Fruit fly (Drosophila melanogaster) whole organism, embryonic: ENCODE data around the gene pck.
A peak's percentile ranks its signal among the peaks of the same experiment; 100 is the strongest.

Source experiments
- CG11093 ChIP-seq: fragments of 200-800 bp; sonication (Bioruptor generic); IDR thresholded peaks from 3 replicates; pipeline ENCODE4 v1.3.6; 2022; ENCODE audit warnings: missing biosample characterization, missing genetic modification characterization
- CG12299 ChIP-seq: fragments of 200-800 bp; sonication (Bioruptor generic); optimal IDR thresholded peaks from 2 replicates; lab custom pipeline; 2018; ENCODE audit warnings: missing biosample characterization, mild to moderate bottlenecking, missing genetic modification characterization
- CG13123 ChIP-seq: fragments of 200-800 bp; sonication (Bioruptor generic); optimal IDR thresholded peaks from 2 replicates; lab custom pipeline; 2016; ENCODE audit warnings: missing biosample characterization, missing genetic modification characterization
- CG13424 ChIP-seq: fragments of 200-800 bp; sonication (Bioruptor generic); optimal IDR thresholded peaks from 2 replicates; lab custom pipeline; 2019; ENCODE audit warnings: missing biosample characterization, mild to moderate bottlenecking, missing genetic modification characterization, moderate library complexity
- CG13894 ChIP-seq: fragments of 200-800 bp; sonication (Bioruptor generic); optimal IDR thresholded peaks from 3 replicates; lab custom pipeline; 2018; ENCODE audit warnings: missing biosample characterization, mild to moderate bottlenecking, missing genetic modification characterization, moderate library complexity
- CG15011 ChIP-seq: fragments of 200-800 bp; sonication (Bioruptor generic); optimal IDR thresholded peaks from 3 replicates; lab custom pipeline; 2018; ENCODE audit warnings: missing biosample characterization, mild to moderate bottlenecking, missing genetic modification characterization
- CG1529 ChIP-seq: fragments of 200-800 bp; sonication (Bioruptor generic); optimal IDR thresholded peaks from 3 replicates; lab custom pipeline; 2018; ENCODE audit warnings: missing biosample characterization, missing genetic modification characterization
- CG17186 ChIP-seq: fragments of 200-800 bp; sonication (Bioruptor generic); optimal IDR thresholded peaks from 3 replicates; lab custom pipeline; 2017; ENCODE audit warnings: missing biosample characterization, missing genetic modification reagents, missing genetic modification characterization
- CG34224 ChIP-seq: fragments of 200-800 bp; sonication (Bioruptor generic); IDR thresholded peaks from 3 replicates; pipeline ENCODE4 v1.3.6; 2022; ENCODE audit warnings: missing biosample characterization, missing genetic modification characterization; ENCODE audit not compliant: partially characterized antibody
- CG3726 ChIP-seq: fragments of 200-800 bp; sonication (Bioruptor generic); IDR thresholded peaks from 3 replicates; pipeline ENCODE4, ENCODE4 v1.3.6; 2022; ENCODE audit warnings: missing biosample characterization, missing genetic modification characterization
- CG3838 ChIP-seq: fragments of 200-800 bp; sonication (Bioruptor generic); optimal IDR thresholded peaks from 3 replicates; lab custom pipeline; 2016; ENCODE audit warnings: missing biosample characterization, missing genetic modification characterization
- CG5180 ChIP-seq: fragments of 200-800 bp; sonication (Bioruptor generic); optimal IDR thresholded peaks from 3 replicates; lab custom pipeline; 2017; ENCODE audit warnings: missing biosample characterization, missing genetic modification characterization, mild to moderate bottlenecking, moderate library complexity, missing genetic modification reagents
- CG6175 ChIP-seq: fragments of 200-800 bp; sonication (Bioruptor generic); IDR thresholded peaks from 3 replicates; pipeline ENCODE4 v1.3.6; 2022; ENCODE audit warnings: missing biosample characterization, missing genetic modification characterization
- CG6254 ChIP-seq: fragments of 200-800 bp; sonication (Bioruptor generic); optimal IDR thresholded peaks from 3 replicates; lab custom pipeline; 2017; ENCODE audit warnings: mild to moderate bottlenecking, missing biosample characterization, missing genetic modification reagents, missing genetic modification characterization
- CG7372 ChIP-seq: fragments of 200-800 bp; sonication (Bioruptor generic); IDR thresholded peaks from 2 replicates; pipeline ENCODE4 v1.3.6; 2022; ENCODE audit warnings: missing biosample characterization, missing genetic modification characterization
- CG7839 ChIP-seq: fragments of 200-800 bp; sonication (Bioruptor generic); optimal IDR thresholded peaks from 3 replicates; lab custom pipeline; 2018; ENCODE audit warnings: missing biosample characterization, mild to moderate bottlenecking, missing genetic modification characterization, moderate library complexity
- CG8765 ChIP-seq: fragments of 200-800 bp; sonication (Bioruptor generic); IDR thresholded peaks from 2 replicates; pipeline ENCODE4 v1.3.6; 2022; ENCODE audit warnings: missing biosample characterization, missing genetic modification characterization
- CoRest ChIP-seq: fragments of 200-800 bp; sonication (Bioruptor generic); optimal IDR thresholded peaks from 3 replicates; lab custom pipeline; 2018; ENCODE audit warnings: missing biosample characterization, mild to moderate bottlenecking, missing genetic modification characterization, moderate library complexity
- Dad ChIP-seq: fragments of 200-800 bp; sonication (Bioruptor generic); optimal IDR thresholded peaks from 3 replicates; lab custom pipeline; 2016; ENCODE audit warnings: missing biosample characterization, missing genetic modification characterization
- Dll ChIP-seq: fragments of 200-800 bp; sonication (Bioruptor generic); IDR thresholded peaks from 4 replicates; pipeline ENCODE4 v1.3.6; 2022; ENCODE audit warnings: missing biosample characterization, missing genetic modification characterization; ENCODE audit not compliant: partially characterized antibody
- Drgx ChIP-seq: fragments of 200-800 bp; sonication (Bioruptor generic); IDR thresholded peaks from 2 replicates; pipeline ENCODE4 v1.3.6; 2022; ENCODE audit warnings: missing biosample characterization, missing genetic modification characterization
- Fer1 ChIP-seq: fragments of 200-800 bp; sonication (Bioruptor generic); optimal IDR thresholded peaks from 2 replicates; lab custom pipeline; 2017; ENCODE audit warnings: missing biosample characterization, mild to moderate bottlenecking, missing genetic modification characterization
- Fer2 ChIP-seq: fragments of 200-800 bp; sonication (Bioruptor generic); optimal IDR thresholded peaks from 2 replicates; lab custom pipeline; 2018; ENCODE audit warnings: missing biosample characterization, mild to moderate bottlenecking, missing genetic modification characterization, moderate library complexity
- Fer3 ChIP-seq: fragments of 200-800 bp; sonication (Bioruptor generic); optimal IDR thresholded peaks from 2 replicates; lab custom pipeline; 2018; ENCODE audit warnings: missing biosample characterization, mild to moderate bottlenecking, missing genetic modification characterization, moderate library complexity
- Gsc ChIP-seq: fragments of 200-800 bp; sonication (Bioruptor generic); IDR thresholded peaks from 2 replicates; pipeline ENCODE4 v1.3.6; 2022; ENCODE audit warnings: missing biosample characterization, missing genetic modification characterization
- Gug ChIP-seq: fragments of 200-800 bp; sonication (Bioruptor generic); IDR thresholded peaks from 4 replicates; pipeline ENCODE4 v1.3.6; 2022; ENCODE audit warnings: missing biosample characterization, missing genetic modification characterization
- NfI ChIP-seq: fragments of 200-800 bp; sonication (Bioruptor generic); optimal IDR thresholded peaks from 3 replicates; lab custom pipeline; 2018; ENCODE audit warnings: missing biosample characterization, mild to moderate bottlenecking, missing genetic modification characterization, moderate library complexity
- Sry-β ChIP-seq: fragments of 200-800 bp; sonication (Bioruptor generic); optimal IDR thresholded peaks from 2 replicates; lab custom pipeline; 2018; ENCODE audit warnings: missing biosample characterization, mild to moderate bottlenecking, missing genetic modification characterization, moderate library complexity
- Sry-δ ChIP-seq: fragments of 200-800 bp; sonication (Bioruptor generic); optimal IDR thresholded peaks from 2 replicates; lab custom pipeline; 2016; ENCODE audit warnings: missing biosample characterization, missing genetic modification characterization
- ac ChIP-seq: fragments of 200-800 bp; sonication (Bioruptor generic); optimal IDR thresholded peaks from 3 replicates; lab custom pipeline; 2017; ENCODE audit warnings: missing biosample characterization, mild to moderate bottlenecking, missing genetic modification characterization
- ase ChIP-seq: fragments of 200-800 bp; sonication (Bioruptor generic); IDR thresholded peaks from 3 replicates; pipeline ENCODE4 v1.3.6; 2022; ENCODE audit warnings: missing biosample characterization, missing genetic modification characterization
- cato ChIP-seq: fragments of 200-800 bp; sonication (Bioruptor generic); optimal IDR thresholded peaks from 2 replicates; lab custom pipeline; 2016; ENCODE audit warnings: missing biosample characterization, missing genetic modification characterization, borderline replicate concordance
- chm ChIP-seq: fragments of 200-800 bp; sonication (Bioruptor generic); IDR thresholded peaks from 2 replicates; pipeline ENCODE4 v1.3.6; 2022; ENCODE audit warnings: missing biosample characterization, missing genetic modification characterization
- danr ChIP-seq: fragments of 200-800 bp; sonication (Bioruptor generic); IDR thresholded peaks from 2 replicates; pipeline ENCODE4 v1.3.6; 2022; ENCODE audit warnings: missing biosample characterization, missing genetic modification characterization
- gcm ChIP-seq: fragments of 200-800 bp; sonication (Bioruptor generic); optimal IDR thresholded peaks from 2 replicates; lab custom pipeline; 2019; ENCODE audit warnings: missing biosample characterization, mild to moderate bottlenecking, missing genetic modification characterization, moderate library complexity
- gem ChIP-seq: fragments of 200-800 bp; sonication (Bioruptor generic); optimal IDR thresholded peaks from 2 replicates; lab custom pipeline; 2019; ENCODE audit warnings: missing biosample characterization, mild to moderate bottlenecking, missing genetic modification characterization, moderate library complexity
- gsb ChIP-seq: fragments of 200-800 bp; sonication (Bioruptor generic); IDR thresholded peaks from 2 replicates; pipeline ENCODE4 v1.3.6; 2022; ENCODE audit warnings: missing biosample characterization, missing genetic modification characterization
- h ChIP-seq: fragments of >200 bp; optimal IDR thresholded peaks from 2 replicates; lab custom pipeline; 2017
- hb ChIP-seq: fragments of 200-800 bp; sonication (Bioruptor generic); IDR thresholded peaks from 3 replicates; pipeline ENCODE4 v1.3.6; 2022; ENCODE audit warnings: missing biosample characterization, missing genetic modification characterization; ENCODE audit not compliant: partially characterized antibody
- lbe ChIP-seq: fragments of 200-800 bp; sonication (Bioruptor generic); optimal IDR thresholded peaks from 2 replicates; lab custom pipeline; 2016; ENCODE audit warnings: missing biosample characterization, mild to moderate bottlenecking, missing genetic modification characterization
- nom ChIP-seq: fragments of 200-800 bp; sonication (Bioruptor generic); optimal IDR thresholded peaks from 2 replicates; lab custom pipeline; 2017; ENCODE audit warnings: missing biosample characterization, missing genetic modification characterization, mild to moderate bottlenecking, moderate library complexity, missing genetic modification reagents
- oc ChIP-seq: fragments of 200-800 bp; sonication (Bioruptor generic); optimal IDR thresholded peaks from 2 replicates; lab custom pipeline; 2018; ENCODE audit warnings: missing biosample characterization, mild to moderate bottlenecking, missing genetic modification characterization, moderate library complexity
- rib ChIP-seq: fragments of 200-800 bp; sonication (Bioruptor generic); IDR thresholded peaks from 2 replicates; pipeline ENCODE4 v1.3.6; 2022; ENCODE audit warnings: missing biosample characterization, missing genetic modification characterization
- slbo ChIP-seq: fragments of 200-800 bp; sonication (Bioruptor generic); IDR thresholded peaks from 2 replicates; pipeline ENCODE4 v1.3.6; 2022; ENCODE audit warnings: missing biosample characterization, missing genetic modification characterization
- so ChIP-seq: fragments of 200-800 bp; sonication (Bioruptor generic); IDR thresholded peaks from 3 replicates; pipeline ENCODE4 v1.3.6; 2022; ENCODE audit warnings: missing biosample characterization, missing genetic modification characterization
- sob ChIP-seq: fragments of 200-800 bp; sonication (Bioruptor generic); IDR thresholded peaks from 2 replicates; pipeline ENCODE4 v1.3.6; 2022; ENCODE audit warnings: missing biosample characterization, missing genetic modification characterization
- sqz ChIP-seq: fragments of 200-800 bp; sonication (Bioruptor generic); optimal IDR thresholded peaks from 3 replicates; lab custom pipeline; 2018; ENCODE audit warnings: missing biosample characterization, mild to moderate bottlenecking, missing genetic modification characterization
- trh ChIP-seq: fragments of 200-800 bp; sonication (Bioruptor generic); optimal IDR thresholded peaks from 2 replicates; lab custom pipeline; 2016; ENCODE audit warnings: missing biosample characterization, missing genetic modification characterization
- tup ChIP-seq: fragments of 200-800 bp; sonication (Bioruptor generic); optimal IDR thresholded peaks from 2 replicates; lab custom pipeline; 2016; ENCODE audit warnings: missing biosample characterization, mild to moderate bottlenecking, missing genetic modification characterization, moderate library complexity
- zen ChIP-seq: fragments of 200-800 bp; sonication (Bioruptor generic); optimal IDR thresholded peaks from 3 replicates; lab custom pipeline; 2018; ENCODE audit warnings: missing biosample characterization, mild to moderate bottlenecking, missing genetic modification characterization, moderate library complexity
- zfh1 ChIP-seq: fragments of 200-800 bp; sonication (Bioruptor generic); IDR thresholded peaks from 3 replicates; pipeline ENCODE4 v1.3.6; 2022; ENCODE audit warnings: missing biosample characterization, missing genetic modification characterization

The pck gene

dm6 chrX:1512753-1513226 is 42.3 kb downstream of the pck start, which contains the start of gene CG14795 (continued):
- TF ChIP-seq CG8765 (GFP tag; lab: Robert Waterston, UW) = no peak
- no peak for TF ChIP-seq chm (GFP tag; lab: Robert Waterston, UW)
- no peak for TF ChIP-seq h (lab: Kevin White, UChicago)
- TF ChIP-seq CG15011 (GFP tag; lab: Kevin White, UChicago) = no peak
- TF ChIP-seq CG1529 (GFP tag; lab: Kevin White, UChicago) = no peak
- peak; percentile 96 for TF ChIP-seq CG34224 (GFP tag; lab: Robert Waterston, UW)
- TF ChIP-seq slbo (GFP tag; lab: Robert Waterston, UW) = peak; percentile 51; the same call in 1 of the 2 replicates
- TF ChIP-seq CG6175 (GFP tag; lab: Robert Waterston, UW) = no peak
- peak; percentile 6 for TF ChIP-seq CG7839 (tag; lab: Kevin White, UChicago)
- TF ChIP-seq gcm (GFP tag; lab: Kevin White, UChicago) = no peak
- no peak for TF ChIP-seq Gsc
- no peak for TF ChIP-seq CG3726 (GFP tag; lab: Robert Waterston, UW)
- no peak for TF ChIP-seq danr (GFP tag; lab: Robert Waterston, UW)
- peak; percentile 96 for TF ChIP-seq hb (GFP tag; lab: Robert Waterston, UW)
- TF ChIP-seq so (GFP tag; lab: Robert Waterston, UW) = no peak
- no peak for TF ChIP-seq trh (GFP tag; lab: Kevin White, UChicago)
- no peak for TF ChIP-seq gem (tag; lab: Kevin White, UChicago)
- TF ChIP-seq Sry-δ = peak; percentile 95
- TF ChIP-seq CG6254 (GFP tag; lab: Kevin White, UChicago) = no peak
- peak; percentile 78 for TF ChIP-seq zen (tag; lab: Kevin White, UChicago)
- TF ChIP-seq Drgx (GFP tag; lab: Robert Waterston, UW) = no peak
- no peak for TF ChIP-seq CG7372 (GFP tag; lab: Robert Waterston, UW)
- no peak for TF ChIP-seq CG13123 (GFP tag; lab: Kevin White, UChicago)
- TF ChIP-seq cato (GFP tag; lab: Kevin White, UChicago) = no peak
- peak; percentile 78 for TF ChIP-seq CG13894 (tag; lab: Kevin White, UChicago)
- TF ChIP-seq Fer3 = no peak
- TF ChIP-seq CG11093 (GFP tag; lab: Robert Waterston, UW) = no peak
- no peak for TF ChIP-seq nom (GFP tag; lab: Kevin White, UChicago)
- no peak for TF ChIP-seq ac (GFP tag; lab: Kevin White, UChicago)
- peak; percentile 2 for TF ChIP-seq NfI
- TF ChIP-seq CG13424 = peak; percentile 45
- TF ChIP-seq ase (GFP tag; lab: Robert Waterston, UW) = no peak
- TF ChIP-seq oc (tag; lab: Kevin White, UChicago) = peak; percentile 6
- no peak for TF ChIP-seq CG5180 (GFP tag; lab: Kevin White, UChicago)
- TF ChIP-seq lbe (GFP tag; lab: Kevin White, UChicago) = no peak
- TF ChIP-seq Fer1 (GFP tag; lab: Kevin White, UChicago) = peak; percentile 41
- peak; percentile 12; the same call in 1 of the 4 replicates for TF ChIP-seq Gug (GFP tag; lab: Robert Waterston, UW)
- peak; percentile 93 for TF ChIP-seq Dll (GFP tag; lab: Robert Waterston, UW)
- TF ChIP-seq sob = peak; percentile 75
- TF ChIP-seq CoRest (tag; lab: Kevin White, UChicago) = peak; percentile 50
- TF ChIP-seq zfh1 (GFP tag; lab: Robert Waterston, UW) = peak; percentile 53; the same call in 1 of the 3 replicates
- TF ChIP-seq CG17186 (GFP tag; lab: Kevin White, UChicago) = peak; percentile 82
- no peak for TF ChIP-seq rib (GFP tag; lab: Robert Waterston, UW)
- TF ChIP-seq Fer2 (tag; lab: Kevin White, UChicago) = no peak
- no peak for TF ChIP-seq CG3838
- no peak for TF ChIP-seq sqz (GFP tag; lab: Kevin White, UChicago)
- no peak for TF ChIP-seq tup (GFP tag; lab: Kevin White, UChicago)
- TF ChIP-seq gsb (GFP tag; lab: Robert Waterston, UW) = no peak
- no peak for TF ChIP-seq Sry-β (GFP tag; lab: Kevin White, UChicago)
- peak; percentile 52 for TF ChIP-seq CG12299
- peak; percentile 40 for TF ChIP-seq Dad
